Fruit fly (Drosophila melanogaster): ENCODE data around the gene CG12229.

DNA sequence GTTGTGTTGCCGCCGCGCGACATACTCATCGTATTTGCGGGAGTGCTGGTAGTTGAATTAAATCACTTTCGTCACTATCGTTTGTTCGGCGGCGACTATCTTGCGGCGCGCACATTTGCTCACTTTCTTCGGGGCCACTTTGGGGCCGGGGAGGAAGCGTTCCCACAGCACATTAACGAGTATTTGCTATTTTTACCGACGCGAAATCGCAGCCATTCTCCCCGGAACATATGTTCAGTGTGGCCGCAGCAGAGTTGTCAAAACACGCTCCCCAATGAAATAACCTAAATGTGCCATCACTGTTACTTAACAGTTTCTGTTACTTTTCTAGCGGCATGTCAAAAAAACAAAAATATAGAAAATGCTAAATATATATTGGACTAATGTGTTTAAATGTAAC, 3.3 kb downstream of the CG12229 start, which contains the start of gene frc:
- TF ChIP-seq psq (GFP tag; optimal IDR thresholded peaks at IDR 0.05) (no peak), foxo (GFP tag; optimal IDR thresholded peaks at IDR 0.05) (no peak)
